Worm (Caenorhabditis elegans): ENCODE data around the gene grsp-1.

Gene grsp-1

DNA sequence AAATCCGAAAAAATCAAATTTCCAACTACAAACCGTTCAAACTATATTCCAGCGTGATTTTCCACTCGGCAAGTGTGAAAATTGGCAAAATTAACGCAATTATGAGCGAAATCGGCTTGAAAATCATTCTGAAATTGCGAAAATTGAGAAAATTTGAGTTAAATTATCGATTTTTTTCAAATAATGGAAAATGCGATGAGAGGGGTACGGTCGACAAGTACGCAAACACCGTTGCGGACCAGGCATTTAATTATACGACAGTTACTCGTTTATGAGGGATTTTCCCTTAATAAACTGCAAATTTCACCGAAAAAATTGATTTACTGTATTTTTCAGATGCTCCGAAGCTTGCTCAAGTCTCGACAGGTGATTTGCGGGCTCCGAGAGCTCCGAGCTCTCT is 34.6 kb downstream of the grsp-1 start, which contains the start of the genes Y43F8C.7 and mrps-28 (continued):
- TF ChIP-seq unc-39 (tag; optimal IDR thresholded peaks at IDR 0.05) = no peak
- TF ChIP-seq skn-1 (tag; optimal IDR thresholded peaks at IDR 0.05) = no peak
- TF ChIP-seq elt-3 (tag; optimal IDR thresholded peaks at IDR 0.05) = no peak
- peak; percentile 52 for TF ChIP-seq pha-4 (tag; optimal IDR thresholded peaks at IDR 0.05)
- TF ChIP-seq lsy-12 (tag; optimal IDR thresholded peaks at IDR 0.05) = no peak
- peak; percentile 7 for TF ChIP-seq egl-5 (tag; optimal IDR thresholded peaks at IDR 0.05)
- no peak for TF ChIP-seq egl-27 (tag; optimal IDR thresholded peaks at IDR 0.05)
- no peak for TF ChIP-seq aly-2 (tag; optimal IDR thresholded peaks at IDR 0.05)
- peak; percentile 6 for TF ChIP-seq elt-2 (tag; optimal IDR thresholded peaks at IDR 0.05)
- no peak for TF ChIP-seq nhr-11 (tag; optimal IDR thresholded peaks at IDR 0.05)
- no peak for TF ChIP-seq R02D3.7 (tag; optimal IDR thresholded peaks at IDR 0.05)

DNA sequence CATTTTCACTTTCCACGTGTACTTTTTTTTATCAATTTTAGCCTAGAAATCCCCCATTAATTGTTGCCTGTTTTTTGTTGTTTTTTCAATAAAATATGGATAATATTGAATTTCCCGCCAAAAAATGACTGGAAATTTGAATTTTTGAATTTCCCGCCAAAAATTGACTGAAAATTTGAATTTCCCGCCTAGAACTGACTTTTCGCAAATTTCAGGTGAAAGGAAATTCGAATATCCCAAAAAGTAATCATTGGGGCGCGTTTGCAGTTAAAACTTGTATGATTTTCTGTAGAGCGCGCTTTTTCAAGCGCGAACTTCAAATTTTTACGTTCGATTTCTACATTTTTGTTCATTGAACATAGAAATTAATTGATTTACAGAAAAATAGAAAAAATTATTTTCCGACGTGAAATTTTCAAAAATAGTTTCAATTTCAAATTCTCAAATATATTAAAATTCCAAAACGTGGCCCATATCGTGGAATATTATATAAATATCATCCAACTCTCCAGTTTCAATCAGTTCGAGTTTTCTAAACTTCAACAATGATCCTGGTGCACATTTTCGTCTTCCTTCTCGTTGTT is 36.4 kb downstream of the grsp-1 start, which contains the start of gene Y43F8C.9:
Y43F8C.9 (plus strand) TSS at position 534 of the 584 bp plus-strand sequence.
- TF ChIP-seq nhr-28 (tag; optimal IDR thresholded peaks at IDR 0.05) (no peak), fos-1 (tag; optimal IDR thresholded peaks at IDR 0.05) (no peak), lsy-12 (tag; optimal IDR thresholded peaks at IDR 0.05) (no peak), jun-1 (tag; optimal IDR thresholded peaks at IDR 0.05) (no peak), elt-2 (tag; optimal IDR thresholded peaks at IDR 0.05) (no peak), eor-1 (tag; optimal IDR thresholded peaks at IDR 0.05) (no peak), ceh-28 (tag; optimal IDR thresholded peaks at IDR 0.05) (no peak)

DNA sequence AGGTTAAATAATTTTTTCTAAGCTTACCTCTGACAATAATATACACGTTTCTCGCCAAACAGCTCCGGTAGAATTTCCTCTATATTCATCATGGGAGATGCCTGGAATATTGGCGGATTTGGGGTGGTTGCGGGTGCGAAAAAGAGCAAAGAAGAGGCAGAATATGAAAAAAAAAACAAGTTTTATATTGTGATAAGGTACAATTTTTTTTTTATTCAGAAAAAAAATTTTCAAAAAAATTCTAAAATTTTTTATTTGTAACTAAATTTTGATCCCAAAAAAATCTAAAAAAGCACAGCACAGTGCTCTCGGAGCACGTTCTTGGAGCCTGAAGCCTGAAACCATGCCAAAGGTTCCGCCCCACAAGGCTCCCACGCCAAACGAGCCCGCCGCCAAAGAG is 45.9 kb downstream of the grsp-1 start, which contains the start of gene dmd-3:
dmd-3 (minus strand) TSS at position 101 of the 400 bp plus-strand sequence.
- no peak for TF ChIP-seq elt-1 (tag; optimal IDR thresholded peaks at IDR 0.05)
- TF ChIP-seq ceh-82 (tag; optimal IDR thresholded peaks at IDR 0.05) = no peak
- no peak for TF ChIP-seq ama-1 (optimal IDR thresholded peaks at IDR 0.05)
- TF ChIP-seq fos-1 (tag; optimal IDR thresholded peaks at IDR 0.05) = no peak
- no peak for TF ChIP-seq lin-39 (tag; optimal IDR thresholded peaks at IDR 0.05)
- TF ChIP-seq ztf-4 (tag; optimal IDR thresholded peaks at IDR 0.05) = no peak
- TF ChIP-seq mdl-1 (tag; optimal IDR thresholded peaks at IDR 0.05) = no peak
- TF ChIP-seq fkh-10 (GFP tag; optimal IDR thresholded peaks at IDR 0.05) = no peak
- no peak for TF ChIP-seq elt-3 (tag; optimal IDR thresholded peaks at IDR 0.05)
- TF ChIP-seq lin-15B (tag; optimal IDR thresholded peaks at IDR 0.05) = no peak
